Worm (Caenorhabditis elegans) whole organism, L2 larva: ENCODE results near the gene C49F8.15.

ENCODE experiments used
- alr-1 ChIP-seq: fragments of 150-350 bp; optimal IDR thresholded peaks from 2 replicates; lab custom pipeline; 2014; ENCODE audit warnings: missing biosample characterization, missing genetic modification characterization
- ama-1 ChIP-seq: fragments of 150-350 bp; optimal IDR thresholded peaks from 2 replicates; lab custom pipeline; 2018; ENCODE audit warnings: inconsistent platforms
- ceh-16 ChIP-seq: fragments of 150-350 bp; optimal IDR thresholded peaks from 2 replicates; lab custom pipeline; 2014; ENCODE audit warnings: missing biosample characterization, missing genetic modification characterization
- nhr-237 ChIP-seq: fragments of 150-350 bp; optimal IDR thresholded peaks from 2 replicates; lab custom pipeline; 2014; ENCODE audit warnings: missing biosample characterization, missing genetic modification characterization
- unc-62 ChIP-seq: fragments of 150-350 bp; optimal IDR thresholded peaks from 2 replicates; lab custom pipeline; 2014; ENCODE audit warnings: missing biosample characterization, missing genetic modification reagents, missing genetic modification characterization

- no peak for TF ChIP-seq alr-1 (tag; lab: Kevin White, UChicago)
- TF ChIP-seq ama-1 (lab: Kevin White, UChicago), result no peak
- no peak for TF ChIP-seq ceh-16 (tag; lab: Kevin White, UChicago)
- TF ChIP-seq nhr-237 (tag; lab: Kevin White, UChicago), result no peak
- TF ChIP-seq unc-62 (GFP tag; lab: Kevin White, UChicago), result no peak
Measured at ce11 chrX:13366955-13367354, 4.6 kb upstream of the C49F8.15 start.
